Worm (Caenorhabditis elegans) whole organism, L3 larva: ENCODE measurements around the gene T06E8.2.

ENCODE experiments used
- fkh-10 ChIP-seq: sonication (generic microtip); optimal IDR thresholded peaks from 2 replicates; lab custom pipeline; 2017; ENCODE audit warnings: missing biosample characterization, missing genetic modification reagents, missing genetic modification characterization
- nhr-67 ChIP-seq: fragments of 150-350 bp; optimal IDR thresholded peaks from 2 replicates; lab custom pipeline; 2014; ENCODE audit warnings: missing biosample characterization, missing genetic modification characterization
- unc-62 ChIP-seq: fragments of 150-350 bp; sonication (generic microtip); optimal IDR thresholded peaks from 4 replicates; lab custom pipeline; 2014; ENCODE audit warnings: missing biosample characterization, missing genetic modification reagents, missing genetic modification characterization

DNA sequence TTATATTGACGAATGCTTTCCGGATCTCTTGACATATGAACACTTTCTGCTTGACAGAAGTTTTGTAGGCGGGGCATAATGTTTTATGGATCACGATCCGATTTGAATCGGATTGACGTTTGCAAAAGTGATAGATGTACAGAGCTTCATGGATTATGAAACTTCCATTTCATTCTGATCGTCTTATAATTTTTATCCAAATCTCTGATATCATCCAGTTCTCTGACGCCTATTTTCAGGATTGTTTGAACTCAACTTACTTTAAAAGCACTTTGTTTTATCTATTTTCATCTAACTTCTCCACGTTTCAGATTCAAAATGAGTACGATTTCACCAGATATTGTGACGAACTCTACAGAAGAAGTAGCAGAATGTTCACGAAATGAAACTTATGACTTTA is 30.6 kb upstream of the T06E8.2 start, which contains the start of gene npr-39:
- TF ChIP-seq nhr-67 (no peak), unc-62 (GFP tag; lab: Kevin White, UChicago) (no peak), fkh-10 (no peak)
